Fruit fly (Drosophila melanogaster) whole organism, embryonic: ENCODE data around the gene Pde9.
A peak's percentile ranks its signal among the peaks of the same experiment; 100 is the strongest.

ENCODE experiments used
- Atf-2 ChIP-seq: fragments of 200-800 bp; sonication (Bioruptor generic); optimal IDR thresholded peaks from 2 replicates; lab custom pipeline; 2016; ENCODE audit warnings: missing biosample characterization, missing genetic modification characterization
- Bdp1 ChIP-seq: fragments of 200-800 bp; sonication (Bioruptor generic); optimal IDR thresholded peaks from 3 replicates; lab custom pipeline; 2016; ENCODE audit warnings: missing biosample characterization, missing genetic modification characterization
- CG10979 ChIP-seq: fragments of 200-800 bp; sonication (Bioruptor generic); optimal IDR thresholded peaks from 2 replicates; lab custom pipeline; 2018; ENCODE audit warnings: missing biosample characterization, mild to moderate bottlenecking, missing genetic modification characterization, moderate library complexity
- CG11504 ChIP-seq: fragments of 200-800 bp; sonication (Bioruptor generic); optimal IDR thresholded peaks from 3 replicates; lab custom pipeline; 2019; ENCODE audit warnings: missing biosample characterization, mild to moderate bottlenecking, missing genetic modification characterization, moderate library complexity
- CG12299 ChIP-seq: fragments of 200-800 bp; sonication (Bioruptor generic); optimal IDR thresholded peaks from 2 replicates; lab custom pipeline; 2018; ENCODE audit warnings: missing biosample characterization, mild to moderate bottlenecking, missing genetic modification characterization
- CG13624 ChIP-seq: fragments of 200-800 bp; sonication (Bioruptor generic); optimal IDR thresholded peaks from 2 replicates; lab custom pipeline; 2016; ENCODE audit warnings: missing biosample characterization, missing genetic modification characterization
- CG13894 ChIP-seq: fragments of 200-800 bp; sonication (Bioruptor generic); optimal IDR thresholded peaks from 3 replicates; lab custom pipeline; 2018; ENCODE audit warnings: missing biosample characterization, mild to moderate bottlenecking, missing genetic modification characterization, moderate library complexity
- CG15073 ChIP-seq: fragments of 200-800 bp; sonication (Bioruptor generic); optimal IDR thresholded peaks from 2 replicates; lab custom pipeline; 2016; ENCODE audit warnings: missing biosample characterization, missing genetic modification characterization
- CG1602 ChIP-seq: fragments of 200-800 bp; sonication (Bioruptor generic); optimal IDR thresholded peaks from 3 replicates; lab custom pipeline; 2016; ENCODE audit warnings: missing biosample characterization, missing genetic modification characterization
- CG16813 ChIP-seq: fragments of 200-800 bp; sonication (Bioruptor generic); IDR thresholded peaks from 3 replicates; pipeline ENCODE4 v1.3.6; 2022; ENCODE audit warnings: missing biosample characterization, missing genetic modification characterization; ENCODE audit not compliant: partially characterized antibody
- CG17385 ChIP-seq: fragments of 200-800 bp; sonication (Bioruptor generic); optimal IDR thresholded peaks from 3 replicates; lab custom pipeline; 2018; ENCODE audit warnings: missing biosample characterization, mild to moderate bottlenecking, missing genetic modification characterization
- CG17612 ChIP-seq: fragments of 200-800 bp; sonication (Bioruptor generic); IDR thresholded peaks from 2 replicates; pipeline ENCODE4 v1.3.6; 2022; ENCODE audit warnings: missing biosample characterization, missing genetic modification characterization
- CG2120 ChIP-seq: fragments of 200-800 bp; sonication (Bioruptor generic); optimal IDR thresholded peaks from 3 replicates; lab custom pipeline; 2016; ENCODE audit warnings: missing biosample characterization, missing genetic modification characterization
- CG2678 ChIP-seq: fragments of 200-800 bp; sonication (Bioruptor generic); optimal IDR thresholded peaks from 3 replicates; lab custom pipeline; 2019; ENCODE audit warnings: missing biosample characterization, mild to moderate bottlenecking, missing genetic modification characterization, moderate library complexity
- CG31224 ChIP-seq: fragments of 200-800 bp; sonication (Bioruptor generic); IDR thresholded peaks from 2 replicates; pipeline ENCODE4 v1.3.6; 2022; ENCODE audit warnings: missing biosample characterization, missing genetic modification characterization
- CG3847 ChIP-seq: fragments of 200-800 bp; sonication (Bioruptor generic); IDR thresholded peaks from 2 replicates; pipeline ENCODE4 v1.3.6; 2022; ENCODE audit warnings: missing biosample characterization, missing genetic modification characterization
- CG4424 ChIP-seq: fragments of 200-800 bp; sonication (Bioruptor generic); optimal IDR thresholded peaks from 3 replicates; lab custom pipeline; 2016; ENCODE audit warnings: missing biosample characterization, missing genetic modification characterization
- CG7987 ChIP-seq: fragments of 200-800 bp; sonication (Bioruptor generic); optimal IDR thresholded peaks from 2 replicates; lab custom pipeline; 2018; ENCODE audit warnings: missing biosample characterization, mild to moderate bottlenecking, missing genetic modification characterization, moderate library complexity
- CG9797 ChIP-seq: fragments of 200-800 bp; sonication (Bioruptor generic); optimal IDR thresholded peaks from 3 replicates; lab custom pipeline; 2018; ENCODE audit warnings: missing biosample characterization, mild to moderate bottlenecking, missing genetic modification characterization
- Dad ChIP-seq: fragments of 200-800 bp; sonication (Bioruptor generic); optimal IDR thresholded peaks from 3 replicates; lab custom pipeline; 2016; ENCODE audit warnings: missing biosample characterization, missing genetic modification characterization
- Dfd ChIP-seq, 2 experiments: fragments of >200 bp; optimal IDR thresholded peaks; 2 replicates each; lab custom pipeline; 2017; ENCODE audit warnings: missing biosample characterization in 2 of 2, missing genetic modification characterization in 2 of 2
- Dll ChIP-seq: fragments of 200-800 bp; sonication (Bioruptor generic); IDR thresholded peaks from 4 replicates; pipeline ENCODE4 v1.3.6; 2022; ENCODE audit warnings: missing biosample characterization, missing genetic modification characterization; ENCODE audit not compliant: partially characterized antibody
- Dp ChIP-seq: fragments of 200-800 bp; sonication (Bioruptor generic); optimal IDR thresholded peaks from 2 replicates; lab custom pipeline; 2018; ENCODE audit warnings: missing biosample characterization, mild to moderate bottlenecking, missing genetic modification characterization, moderate library complexity
- Dref ChIP-seq: fragments of 200-800 bp; sonication (Bioruptor generic); IDR thresholded peaks from 2 replicates; pipeline ENCODE4 v1.3.6; 2022; ENCODE audit warnings: missing biosample characterization, missing genetic modification characterization
- E2f2 ChIP-seq: fragments of 200-800 bp; sonication (Bioruptor generic); IDR thresholded peaks from 2 replicates; pipeline ENCODE4 v1.3.6; 2022; ENCODE audit warnings: missing biosample characterization, missing genetic modification characterization
- Hr78 ChIP-seq, 2 experiments: fragments of 200-800 bp in 1 of 2; fragments of >200 bp in 1 of 2; sonication (Bioruptor generic) in 1 of 2; optimal IDR thresholded peaks; 2 replicates each; lab custom pipeline; 2017 to 2019; ENCODE audit warnings: missing biosample characterization in 2 of 2, missing genetic modification characterization in 2 of 2, mild to moderate bottlenecking in 1 of 2, moderate library complexity in 1 of 2
- Lim3 ChIP-seq: fragments of 200-800 bp; sonication (Bioruptor generic); IDR thresholded peaks from 2 replicates; pipeline ENCODE4 v1.3.6; 2022; ENCODE audit warnings: missing biosample characterization, missing genetic modification characterization
- Meics ChIP-seq: fragments of 200-800 bp; sonication (Bioruptor generic); optimal IDR thresholded peaks from 2 replicates; lab custom pipeline; 2017; ENCODE audit warnings: missing biosample characterization, mild to moderate bottlenecking, missing genetic modification characterization
- caup ChIP-seq: fragments of 200-800 bp; sonication (Bioruptor generic); optimal IDR thresholded peaks from 3 replicates; lab custom pipeline; 2017; ENCODE audit warnings: missing biosample characterization, mild to moderate bottlenecking, missing genetic modification characterization, moderate library complexity; ENCODE audit not compliant: severe bottlenecking
- dpn ChIP-seq, 2 experiments: fragments of 200-800 bp; sonication (Bioruptor generic); optimal IDR thresholded peaks; 3 replicates each; lab custom pipeline; 2016; ENCODE audit warnings: missing biosample characterization in 2 of 2, missing genetic modification characterization in 2 of 2
- eyg ChIP-seq: fragments of 200-800 bp; sonication (Bioruptor generic); optimal IDR thresholded peaks from 3 replicates; lab custom pipeline; 2016; ENCODE audit warnings: missing biosample characterization, missing genetic modification characterization
- fu2 ChIP-seq: fragments of 200-800 bp; sonication (Bioruptor generic); optimal IDR thresholded peaks from 2 replicates; lab custom pipeline; 2016; ENCODE audit warnings: missing biosample characterization, missing genetic modification characterization
- gcm2 ChIP-seq: fragments of 200-800 bp; sonication (Bioruptor generic); optimal IDR thresholded peaks from 2 replicates; lab custom pipeline; 2016; ENCODE audit warnings: missing biosample characterization, missing genetic modification characterization
- gfzf ChIP-seq: fragments of 200-800 bp; sonication (Bioruptor generic); optimal IDR thresholded peaks from 2 replicates; lab custom pipeline; 2016; ENCODE audit warnings: missing biosample characterization, mild to moderate bottlenecking, missing genetic modification characterization, moderate library complexity
- grn ChIP-seq: fragments of 200-800 bp; sonication (Bioruptor generic); optimal IDR thresholded peaks from 3 replicates; lab custom pipeline; 2017; ENCODE audit warnings: missing biosample characterization, missing genetic modification characterization
- onecut ChIP-seq: fragments of 200-800 bp; sonication (Bioruptor generic); IDR thresholded peaks from 2 replicates; pipeline ENCODE4 v1.3.6; 2022; ENCODE audit warnings: missing biosample characterization, missing genetic modification characterization
- otp ChIP-seq: fragments of 200-800 bp; sonication (Bioruptor generic); IDR thresholded peaks from 3 replicates; pipeline ENCODE4, ENCODE4 v1.3.6; 2022; ENCODE audit warnings: missing biosample characterization, missing genetic modification characterization
- rib ChIP-seq: fragments of 200-800 bp; sonication (Bioruptor generic); IDR thresholded peaks from 2 replicates; pipeline ENCODE4 v1.3.6; 2022; ENCODE audit warnings: missing biosample characterization, missing genetic modification characterization
- salm ChIP-seq: fragments of 200-800 bp; sonication (Bioruptor generic); optimal IDR thresholded peaks from 2 replicates; lab custom pipeline; 2018; ENCODE audit warnings: missing biosample characterization, mild to moderate bottlenecking, missing genetic modification characterization
- slp2 ChIP-seq: fragments of 200-800 bp; sonication (Bioruptor generic); optimal IDR thresholded peaks from 2 replicates; lab custom pipeline; 2016; ENCODE audit warnings: missing biosample characterization, missing genetic modification characterization
- stc ChIP-seq: fragments of 200-800 bp; sonication (Bioruptor generic); IDR thresholded peaks from 2 replicates; pipeline ENCODE4 v1.3.6; 2022; ENCODE audit warnings: missing biosample characterization, missing genetic modification characterization
- tin ChIP-seq: fragments of 200-800 bp; sonication (Bioruptor generic); optimal IDR thresholded peaks from 3 replicates; lab custom pipeline; 2016; ENCODE audit warnings: missing biosample characterization, missing genetic modification characterization
- tio ChIP-seq: fragments of 200-800 bp; sonication (Bioruptor generic); optimal IDR thresholded peaks from 2 replicates; lab custom pipeline; 2017; ENCODE audit warnings: missing biosample characterization, missing genetic modification characterization, inconsistent platforms
- tll ChIP-seq, 2 experiments: fragments of 200-800 bp in 1 of 2; fragments of >200 bp in 1 of 2; sonication (Bioruptor generic) in 1 of 2; optimal IDR thresholded peaks; 2 replicates each; lab custom pipeline; 2017 to 2019; ENCODE audit warnings: missing biosample characterization in 2 of 2, missing genetic modification characterization in 2 of 2, mild to moderate bottlenecking in 1 of 2, moderate library complexity in 1 of 2
- trh ChIP-seq: fragments of 200-800 bp; sonication (Bioruptor generic); optimal IDR thresholded peaks from 2 replicates; lab custom pipeline; 2016; ENCODE audit warnings: missing biosample characterization, missing genetic modification characterization
- unc-4 ChIP-seq: fragments of 200-800 bp; sonication (Bioruptor generic); IDR thresholded peaks from 2 replicates; pipeline ENCODE4 v1.3.6; 2022; ENCODE audit warnings: missing biosample characterization, missing genetic modification characterization; ENCODE audit not compliant: partially characterized antibody
- vnd ChIP-seq: fragments of 200-800 bp; sonication (Bioruptor generic); IDR thresholded peaks from 3 replicates; pipeline ENCODE4 v1.3.6; 2022; ENCODE audit warnings: missing biosample characterization, missing genetic modification characterization; ENCODE audit not compliant: partially characterized antibody
- zf30C ChIP-seq: fragments of 200-800 bp; sonication (Bioruptor generic); optimal IDR thresholded peaks from 3 replicates; lab custom pipeline; 2018; ENCODE audit warnings: missing biosample characterization, mild to moderate bottlenecking, missing genetic modification characterization

The Pde9 gene

dm6 chrX:12925426-12926256 is 28.5 kb upstream of the Pde9 start (continued):
- TF ChIP-seq Hr78 (GFP tag; optimal IDR thresholded peaks at IDR 0.05; lab: Kevin White, UChicago) (peak in 1 of 2 experiments; percentile 31), trh (GFP tag; lab: Kevin White, UChicago) (no peak), CG31224 (GFP tag; lab: Robert Waterston, UW) (no peak), tio (GFP tag; lab: Kevin White, UChicago) (peak; percentile 5), CG3847 (GFP tag; lab: Robert Waterston, UW) (peak; percentile 46; the same call in 1 of the 2 replicates), CG16813 (GFP tag; lab: Robert Waterston, UW) (no peak), rib (GFP tag; lab: Robert Waterston, UW) (no peak), slp2 (GFP tag; lab: Kevin White, UChicago) (no peak), CG1602 (peak; percentile 29), tll (GFP tag; optimal IDR thresholded peaks at IDR 0.05; lab: Kevin White, UChicago) (no peak), onecut (GFP tag; lab: Robert Waterston, UW) (peak; percentile 70; the same call in 1 of the 2 replicates), Lim3 (GFP tag; lab: Robert Waterston, UW) (no peak), caup (GFP tag; lab: Kevin White, UChicago) (peak; percentile 37), eyg (GFP tag; lab: Kevin White, UChicago) (no peak), CG12299 (no peak), CG2678 (tag; lab: Kevin White, UChicago) (peak; percentile 85), dpn (GFP tag; optimal IDR thresholded peaks at IDR 0.05; lab: Kevin White, UChicago) (peak; percentile 12 to 45), CG13894 (tag; lab: Kevin White, UChicago) (peak; percentile 2), Dll (no peak), gcm2 (no peak), E2f2 (GFP tag; lab: Robert Waterston, UW) (peak; percentile 62), zf30C (GFP tag; lab: Kevin White, UChicago) (peak; percentile 79), Dp (no peak), Dfd (GFP tag; optimal IDR thresholded peaks at IDR 0.05; lab: Kevin White, UChicago) (no peak), Dref (GFP tag; lab: Robert Waterston, UW) (no peak), CG13624 (GFP tag; lab: Kevin White, UChicago) (no peak), salm (tag; lab: Kevin White, UChicago) (no peak), CG7987 (GFP tag; lab: Kevin White, UChicago) (no peak), tin (peak; percentile 22), vnd (GFP tag; lab: Robert Waterston, UW) (no peak), grn (no peak), CG11504 (peak; percentile 81), stc (peak; percentile 72; the same call in 1 of the 2 replicates), CG17385 (GFP tag; lab: Kevin White, UChicago) (peak; percentile 44), Meics (GFP tag; lab: Kevin White, UChicago) (peak; percentile 56), CG17612 (GFP tag; lab: Robert Waterston, UW) (no peak), CG2120 (no peak), Atf-2 (GFP tag; lab: Kevin White, UChicago) (no peak), gfzf (GFP tag; lab: Kevin White, UChicago) (no peak), CG9797 (GFP tag; lab: Kevin White, UChicago) (no peak), CG10979 (tag; lab: Kevin White, UChicago) (peak; percentile 75), fu2 (GFP tag; lab: Kevin White, UChicago) (no peak), otp (GFP tag; lab: Robert Waterston, UW) (0 out of 3 replicates have a peak, but pooled peaks have one; percentile 17), CG15073 (GFP tag; lab: Kevin White, UChicago) (no peak), unc-4 (GFP tag; lab: Robert Waterston, UW) (no peak), Dad (GFP tag; lab: Kevin White, UChicago) (no peak), CG4424 (GFP tag; lab: Kevin White, UChicago) (peak; percentile 38), Bdp1 (GFP tag; lab: Kevin White, UChicago) (no peak)
